Fruit fly (Drosophila melanogaster) Kc167 (cell line): ENCODE measurements around the gene Srp14.

Experiments used
- Myc ChIP-seq: fragments of >200 bp; optimal IDR thresholded peaks from 2 replicates; lab custom pipeline; 2017; ENCODE audit warnings: missing external identifiers
- Sin3A ChIP-seq: fragments of >200 bp; optimal IDR thresholded peaks from 2 replicates; lab custom pipeline; 2018; ENCODE audit warnings: missing external identifiers
- h ChIP-seq: fragments of >200 bp; optimal IDR thresholded peaks from 3 replicates; lab custom pipeline; 2018; ENCODE audit warnings: missing external identifiers
- insv ChIP-seq: fragments of >200 bp; optimal IDR thresholded peaks from 3 replicates; lab custom pipeline; 2018; ENCODE audit warnings: missing external identifiers
- psq ChIP-seq: fragments of >200 bp; optimal IDR thresholded peaks from 2 replicates; lab custom pipeline; 2017; ENCODE audit warnings: missing external identifiers
- ttk ChIP-seq: sonication (Bioruptor generic); optimal IDR thresholded peaks from 2 replicates; lab custom pipeline; 2017; ENCODE audit warnings: missing external identifiers

Gene Srp14

DNA sequence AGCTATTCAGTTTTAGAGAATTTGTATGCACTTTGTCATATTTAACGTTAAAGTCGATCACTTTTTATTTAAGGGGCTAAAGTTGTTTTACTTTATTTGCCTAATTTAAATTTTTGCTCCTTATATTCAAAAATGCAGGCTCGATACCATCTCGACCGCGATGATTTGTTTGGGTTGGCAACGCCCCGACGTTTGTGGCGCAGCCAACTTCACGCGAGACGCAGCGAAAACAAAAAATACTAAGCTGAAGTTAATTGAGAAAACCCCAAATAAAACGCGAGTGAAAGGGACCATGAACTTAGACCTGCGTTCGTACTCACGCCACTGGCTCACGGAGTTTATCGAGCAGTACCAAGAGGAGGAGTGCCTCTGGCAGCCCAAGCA, 21.8 kb upstream of the Srp14 start:
- TF ChIP-seq Sin3A (no peak), Myc (lab: Kevin White, UChicago) (no peak), insv (lab: Kevin White, UChicago) (no peak), ttk (no peak), psq (lab: Kevin White, UChicago) (no peak), h (no peak)

DNA sequence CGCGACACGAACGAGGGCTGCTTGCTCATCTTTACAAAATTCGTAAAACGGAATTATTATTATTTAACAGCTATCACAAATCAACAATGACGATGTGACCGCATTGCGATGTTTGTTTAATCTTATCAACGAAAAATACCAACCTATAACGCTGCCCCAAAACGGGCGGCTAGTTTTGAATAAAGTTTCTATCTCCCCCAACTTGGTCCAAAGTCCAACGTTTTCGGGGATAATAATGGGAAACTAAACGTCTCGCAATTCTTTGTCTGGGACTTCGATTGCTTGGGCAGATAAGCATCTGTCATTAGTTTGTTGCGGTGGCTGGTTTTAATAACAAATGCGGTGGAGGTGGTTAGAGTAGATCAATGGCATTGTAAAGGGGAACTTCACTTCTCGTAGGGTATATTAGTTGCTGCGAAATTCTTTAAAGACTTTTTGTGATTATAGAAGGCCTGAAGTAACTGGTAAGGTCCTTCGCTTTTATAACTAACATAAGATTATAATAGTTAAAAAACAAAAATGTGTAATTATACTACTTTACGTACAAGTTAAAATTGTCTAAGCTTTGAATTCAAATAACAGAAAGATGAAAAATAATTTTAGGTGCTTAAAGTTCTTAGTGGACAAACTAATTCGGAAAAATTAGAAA, 19.8 kb upstream of the Srp14 start, which contains the start of gene CG15922:
Gene CG15922, minus strand, starts transcription at position 262 of the 649 bp plus-strand sequence.
- TF ChIP-seq psq (lab: Kevin White, UChicago) = no peak
- TF ChIP-seq h = no peak
- no peak for TF ChIP-seq Sin3A
- no peak for TF ChIP-seq insv (lab: Kevin White, UChicago)

DNA sequence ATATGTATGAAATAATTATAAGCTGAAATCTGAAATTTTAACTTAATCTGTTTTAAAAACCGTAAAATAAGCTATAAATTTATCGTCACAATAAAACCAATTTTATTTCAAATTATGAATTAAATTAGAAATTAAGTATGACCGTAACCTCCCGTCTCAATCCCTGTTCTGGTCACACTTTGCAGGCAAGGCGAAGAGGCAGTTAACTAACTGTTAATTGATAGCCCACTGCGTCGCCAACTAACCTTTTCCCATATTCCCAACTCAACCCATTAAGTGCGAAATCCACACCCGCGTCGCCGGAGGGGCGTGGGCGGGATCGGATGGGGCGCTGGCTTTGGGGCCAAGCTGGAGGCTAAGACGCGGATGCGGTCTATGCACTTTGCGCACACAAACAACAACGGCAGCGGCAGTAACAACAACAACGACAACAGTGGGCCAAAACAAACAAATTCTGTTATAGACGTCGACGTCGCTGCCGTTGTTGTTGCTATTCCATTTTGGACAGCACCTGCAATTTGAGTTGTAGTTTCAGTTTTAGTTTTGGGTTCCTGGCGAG, 19.2 kb upstream of the Srp14 start, which contains the start of gene CG5191:
Gene CG5191, plus strand, starts transcription at position 198 of the 559 bp plus-strand sequence.
- TF ChIP-seq Sin3A = no peak
- no peak for TF ChIP-seq h
- TF ChIP-seq Myc (lab: Kevin White, UChicago) = no peak
- TF ChIP-seq psq (lab: Kevin White, UChicago) = no peak
- TF ChIP-seq ttk = no peak
- TF ChIP-seq insv (lab: Kevin White, UChicago) = no peak

DNA sequence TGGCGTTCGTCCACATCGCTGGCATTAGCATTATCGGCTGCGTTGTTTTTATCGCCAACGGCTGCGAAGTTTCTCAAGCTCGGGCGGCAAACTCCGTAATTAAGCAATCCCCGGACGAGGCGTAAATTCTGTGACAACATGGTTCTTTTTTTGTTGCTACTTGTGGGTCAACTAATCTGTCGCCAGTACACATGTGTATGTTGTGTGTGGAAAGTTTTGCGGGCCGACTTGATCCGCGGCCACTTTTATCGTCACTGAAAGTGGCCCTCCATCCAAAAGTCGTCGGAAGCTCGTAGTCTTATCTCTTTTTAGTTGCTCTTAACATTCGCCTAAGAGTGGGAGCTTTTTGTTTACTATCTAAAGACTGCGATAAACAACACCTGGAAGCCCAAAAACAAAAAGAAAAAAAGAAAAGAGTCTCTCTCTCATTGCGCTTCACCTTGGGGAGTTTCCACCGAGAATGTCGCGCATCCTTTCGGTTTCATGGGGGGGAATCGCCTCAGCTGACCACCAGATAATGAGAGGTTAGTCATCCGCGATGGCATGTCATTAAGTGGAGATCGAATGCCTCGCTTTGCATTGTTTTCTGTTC, 16.0 kb upstream of the Srp14 start, which contains the start of gene CG10877:
Gene CG10877, minus strand, starts transcription at position 238 of the 592 bp plus-strand sequence.
- TF ChIP-seq ttk = no peak

DNA sequence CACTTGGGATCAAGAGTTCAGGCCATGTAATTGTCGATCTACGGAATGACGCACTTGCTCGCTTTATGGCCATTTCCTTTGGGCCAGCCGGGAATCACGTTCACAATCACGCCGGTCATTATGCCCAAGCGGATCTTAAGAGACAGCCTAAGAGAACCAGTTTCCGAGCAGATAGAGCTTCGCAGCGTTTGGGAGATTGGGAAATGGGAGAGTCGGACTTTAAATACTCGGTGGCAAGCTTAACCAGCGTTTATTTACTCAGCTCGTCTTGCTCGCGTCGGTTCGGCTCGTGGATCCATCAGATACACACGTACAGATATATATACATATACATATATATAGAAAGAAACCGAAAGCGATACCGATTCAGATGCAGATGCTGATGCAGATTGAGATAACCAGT, 14.4 kb upstream of the Srp14 start:
- TF ChIP-seq insv (lab: Kevin White, UChicago) (no peak), h (no peak), ttk (no peak), Myc (lab: Kevin White, UChicago) (no peak), psq (lab: Kevin White, UChicago) (no peak), Sin3A (no peak)

DNA sequence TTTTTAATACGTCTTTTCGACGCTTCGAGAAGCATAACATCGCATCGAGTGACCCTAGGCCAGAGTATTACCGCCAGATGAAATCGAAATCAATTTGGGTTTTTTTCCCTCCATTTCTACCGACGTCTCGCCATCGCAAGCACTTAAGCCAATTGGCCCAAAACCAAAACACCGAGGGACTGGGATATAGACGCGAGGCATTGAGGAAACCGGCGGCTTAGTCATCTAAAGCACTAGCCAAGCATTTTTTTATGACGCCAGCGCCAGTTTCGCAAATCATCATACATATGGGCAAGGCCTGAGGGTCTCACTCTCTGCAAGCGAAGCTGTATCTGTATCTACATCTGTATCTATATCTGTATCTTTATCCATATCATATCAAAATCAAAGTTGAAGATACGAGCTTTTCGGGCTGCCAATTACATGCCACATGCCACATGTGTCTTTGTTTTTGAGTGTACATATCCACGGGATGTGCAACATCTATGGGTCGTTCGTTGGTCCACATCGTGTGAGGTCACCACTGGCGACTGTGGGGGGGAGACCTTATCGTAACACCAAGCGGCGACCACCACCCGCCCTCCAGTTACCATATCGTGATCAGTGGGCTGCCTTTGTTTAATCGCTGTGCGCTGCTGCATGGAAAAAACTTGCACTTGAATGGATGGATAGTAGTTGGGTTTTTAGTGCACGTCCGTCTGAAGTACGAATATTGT, 12.2 kb upstream of the Srp14 start:
- TF ChIP-seq ttk (no peak), h (no peak), insv (lab: Kevin White, UChicago) (no peak), Myc (lab: Kevin White, UChicago) (no peak), Sin3A (no peak), psq (lab: Kevin White, UChicago) (no peak)

DNA sequence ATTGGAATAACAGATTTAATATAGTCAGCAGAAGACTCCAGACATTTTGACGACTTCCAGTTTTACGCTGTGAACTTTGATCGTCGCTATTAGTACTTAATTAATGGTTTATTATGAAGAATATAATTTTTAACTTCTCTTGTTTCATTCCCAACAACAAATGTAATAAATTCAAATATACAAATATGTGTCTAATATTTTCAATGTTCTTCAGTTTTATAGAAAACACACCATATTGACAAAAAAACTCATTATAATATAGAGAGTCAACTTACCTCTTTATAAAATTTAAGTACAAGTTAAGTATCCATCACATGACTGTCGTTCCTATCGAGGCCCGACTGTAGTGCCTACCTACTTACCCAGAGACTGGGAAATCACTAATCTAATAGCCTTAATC, 6.6 kb upstream of the Srp14 start:
- TF ChIP-seq insv (lab: Kevin White, UChicago) (no peak), psq (lab: Kevin White, UChicago) (no peak), ttk (no peak), h (no peak), Myc (lab: Kevin White, UChicago) (no peak), Sin3A (no peak)

DNA sequence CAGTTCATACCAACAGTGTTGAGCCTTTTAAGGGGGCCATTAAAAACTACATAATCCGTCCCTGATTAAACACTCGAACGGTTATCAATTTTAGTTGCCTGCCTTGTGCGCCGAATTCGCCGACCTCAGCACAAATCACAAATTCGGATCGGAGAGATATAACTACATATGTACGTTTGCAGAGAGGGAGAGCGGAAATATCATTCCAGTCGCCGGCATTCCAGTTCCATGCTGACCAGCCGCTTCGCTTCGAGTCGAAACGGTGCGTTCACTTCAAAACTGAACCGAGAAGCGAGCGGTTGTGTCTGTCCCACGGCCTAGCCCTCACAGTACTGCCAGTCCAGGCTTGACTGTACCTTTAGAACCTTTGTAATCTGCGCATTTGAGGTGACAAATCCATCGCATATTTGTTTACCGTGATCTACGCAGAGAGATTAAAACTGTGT, 5.4 kb upstream of the Srp14 start:
- TF ChIP-seq Sin3A (no peak), ttk (no peak), insv (lab: Kevin White, UChicago) (no peak), Myc (lab: Kevin White, UChicago) (no peak), h (no peak), psq (lab: Kevin White, UChicago) (no peak)

DNA sequence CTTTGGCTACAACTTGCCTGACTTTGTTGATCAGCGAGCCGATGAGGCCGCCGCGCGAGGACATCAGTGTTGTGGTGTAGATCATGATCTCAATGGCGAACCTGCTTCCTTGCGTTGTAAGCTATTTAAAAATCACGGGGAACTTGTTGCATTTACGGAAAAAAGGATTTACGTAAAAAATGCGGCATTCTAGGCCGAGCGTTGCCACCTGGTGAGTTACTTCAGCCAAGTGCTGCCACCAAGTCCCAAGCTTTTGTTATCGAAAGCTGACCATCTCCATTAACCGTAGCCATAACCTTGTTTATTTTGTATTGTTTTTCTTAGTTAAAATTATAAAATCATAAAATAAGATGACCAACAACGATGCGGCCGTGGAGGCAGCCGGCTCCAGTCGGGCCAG, 3.1 kb upstream of the Srp14 start, which contains the start of the genes TFAM and CG5412:
Gene TFAM, minus strand, starts transcription at position 222 of the 400 bp plus-strand sequence.
Gene CG5412, plus strand, starts transcription at position 265 of the 400 bp plus-strand sequence.
- TF ChIP-seq psq (lab: Kevin White, UChicago) (no peak), Myc (lab: Kevin White, UChicago) (no peak), Sin3A (no peak), insv (lab: Kevin White, UChicago) (no peak), ttk (no peak), h (no peak)

DNA sequence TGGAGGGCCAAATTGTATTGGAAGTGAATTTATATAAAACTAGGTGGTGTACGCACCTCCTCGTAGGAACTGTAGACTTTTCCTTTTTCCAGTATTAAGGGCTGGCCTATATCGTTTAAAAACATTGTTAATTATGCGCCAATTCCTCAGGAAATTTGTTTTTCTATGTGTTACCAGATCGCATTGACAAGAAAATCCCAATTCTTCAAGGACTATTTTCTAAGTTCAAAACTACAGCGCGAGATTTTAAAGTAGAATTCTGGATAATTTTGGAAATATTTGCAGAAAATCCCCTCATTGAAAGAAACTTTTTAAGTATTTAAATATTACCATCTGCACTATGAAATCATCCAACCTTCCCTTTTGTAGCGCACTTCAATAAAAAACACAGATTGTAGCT, 1.5 kb downstream of the Srp14 start, which contains the start of gene CG34008:
Gene CG34008, minus strand, starts transcription at position 147 of the 400 bp plus-strand sequence.
- TF ChIP-seq h (no peak), psq (lab: Kevin White, UChicago) (no peak), ttk (no peak), insv (lab: Kevin White, UChicago) (no peak), Myc (lab: Kevin White, UChicago) (no peak), Sin3A (no peak)

DNA sequence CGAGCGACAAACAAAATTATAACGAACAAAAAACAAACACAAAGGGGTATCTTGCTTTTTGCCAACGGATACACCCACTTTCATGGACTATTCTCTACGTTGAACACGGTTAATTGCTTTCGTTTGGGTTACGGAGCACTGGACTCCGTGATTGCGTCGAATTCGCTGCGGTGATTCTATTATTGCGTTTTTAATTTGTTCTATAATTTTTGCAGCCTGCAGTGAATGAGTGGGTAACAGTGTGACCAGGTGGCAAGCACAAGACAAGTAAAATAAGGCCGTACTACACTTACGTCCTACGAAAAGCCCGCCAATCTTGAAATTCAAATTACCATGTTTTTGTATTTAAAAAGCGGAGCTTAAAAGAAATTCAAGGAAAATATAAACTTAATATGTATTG, 5.7 kb downstream of the Srp14 start, which contains the start of gene CG16953:
Gene CG16953, minus strand, starts transcription at position 268 of the 400 bp plus-strand sequence.
- TF ChIP-seq Sin3A (no peak), psq (lab: Kevin White, UChicago) (no peak), h (no peak), ttk (no peak), Myc (lab: Kevin White, UChicago) (no peak), insv (lab: Kevin White, UChicago) (no peak)

DNA sequence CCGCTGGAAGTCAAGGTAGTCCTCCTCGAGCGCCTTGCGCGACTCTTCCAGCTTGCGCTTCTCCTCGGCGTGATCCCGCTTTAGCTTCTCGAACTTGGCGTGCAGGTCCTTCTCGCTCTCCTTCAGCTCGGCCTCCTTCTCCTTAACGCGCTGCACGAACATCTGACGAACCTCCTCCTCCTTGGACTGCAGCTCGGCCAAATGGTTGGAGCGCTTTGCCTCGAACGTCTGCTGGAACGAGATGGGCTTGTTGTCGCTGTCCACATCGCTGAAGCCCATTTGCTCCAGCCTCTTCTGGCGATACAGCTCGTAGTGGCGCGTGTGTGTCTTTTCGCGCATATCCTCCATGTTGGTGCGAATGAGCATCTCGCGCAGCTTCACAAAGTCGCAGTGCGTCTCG, 6.5 kb downstream of the Srp14 start:
- no peak for TF ChIP-seq h
- no peak for TF ChIP-seq insv (lab: Kevin White, UChicago)
- TF ChIP-seq Sin3A = no peak
- TF ChIP-seq Myc (lab: Kevin White, UChicago) = no peak
- TF ChIP-seq ttk = no peak
- TF ChIP-seq psq (lab: Kevin White, UChicago) = no peak
